Fruit fly (Drosophila melanogaster) Kc167 (cell line): ENCODE measurements around the gene GstD5.

Experiments
- Sin3A ChIP-seq: fragments of >200 bp; optimal IDR thresholded peaks from 2 replicates; lab custom pipeline; 2018; ENCODE audit warnings: missing external identifiers
- h ChIP-seq: fragments of >200 bp; optimal IDR thresholded peaks from 3 replicates; lab custom pipeline; 2018; ENCODE audit warnings: missing external identifiers
- insv ChIP-seq: fragments of >200 bp; optimal IDR thresholded peaks from 3 replicates; lab custom pipeline; 2018; ENCODE audit warnings: missing external identifiers
- ttk ChIP-seq: sonication (Bioruptor generic); optimal IDR thresholded peaks from 2 replicates; lab custom pipeline; 2017; ENCODE audit warnings: missing external identifiers

- no peak for TF ChIP-seq h (lab: Kevin White, UChicago)
- TF ChIP-seq ttk (lab: Kevin White, UChicago), result no peak
- TF ChIP-seq Sin3A, result no peak
- TF ChIP-seq insv (lab: Kevin White, UChicago), result no peak
These were observed 12.0 kb upstream of the GstD5 start for dm6 chr3R:12363544-12363943.
